Worm (Caenorhabditis elegans): ENCODE results near the gene C25F9.2.
A peak's percentile ranks its signal among the peaks of the same experiment; 100 is the strongest.

Gene C25F9.2

DNA sequence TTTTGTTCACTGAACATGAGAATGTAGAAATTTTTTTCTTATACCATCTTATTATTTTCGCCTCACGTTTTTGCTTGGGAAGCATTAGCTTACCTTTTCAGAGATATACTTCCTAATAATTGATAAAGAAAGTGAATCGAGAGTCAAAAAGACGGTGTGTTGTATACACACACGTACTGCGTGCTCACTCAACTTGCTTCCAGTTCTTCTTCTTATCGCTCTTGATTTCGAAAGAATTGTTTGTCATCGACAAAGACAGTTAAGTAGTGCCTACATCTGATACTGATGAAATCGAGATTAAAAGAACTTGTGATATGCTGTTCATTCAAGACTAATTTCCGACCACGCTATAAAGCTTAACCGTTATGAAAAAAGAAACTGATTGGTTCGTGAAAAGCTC is 10.6 kb upstream of the C25F9.2 start, which contains the start of gene C25F9.5:
Gene C25F9.5 (minus strand): TSS at position 195 of the 400 bp plus-strand sequence.
- TF ChIP-seq mdl-1 (tag; optimal IDR thresholded peaks at IDR 0.05), result no peak
- no peak for TF ChIP-seq eor-1 (tag; optimal IDR thresholded peaks at IDR 0.05)
- peak; percentile 28 for TF ChIP-seq pha-4 (tag; optimal IDR thresholded peaks at IDR 0.05)
- TF ChIP-seq snpc-4 (tag; optimal IDR thresholded peaks at IDR 0.05), result no peak
- no peak for TF ChIP-seq daf-12 (tag; optimal IDR thresholded peaks at IDR 0.05)
- no peak for TF ChIP-seq nhr-25 (tag; optimal IDR thresholded peaks at IDR 0.05)
- no peak for TF ChIP-seq elt-1 (tag; optimal IDR thresholded peaks at IDR 0.05)
- no peak for TF ChIP-seq ceh-28 (tag; optimal IDR thresholded peaks at IDR 0.05)
- TF ChIP-seq mml-1 (tag; optimal IDR thresholded peaks at IDR 0.05), result no peak
- no peak for TF ChIP-seq lin-39 (tag; optimal IDR thresholded peaks at IDR 0.05)
- TF ChIP-seq elt-2 (tag; optimal IDR thresholded peaks at IDR 0.05), result peak; percentile 81
- TF ChIP-seq R02D3.7 (tag; optimal IDR thresholded peaks at IDR 0.05), result no peak
- no peak for TF ChIP-seq ceh-82 (tag; optimal IDR thresholded peaks at IDR 0.05)
- TF ChIP-seq sea-2 (GFP tag; optimal IDR thresholded peaks at IDR 0.05), result no peak
- TF ChIP-seq zag-1 (tag; optimal IDR thresholded peaks at IDR 0.05), result no peak
- no peak for TF ChIP-seq ceh-9 (tag; optimal IDR thresholded peaks at IDR 0.05)
- no peak for TF ChIP-seq nhr-11 (tag; optimal IDR thresholded peaks at IDR 0.05)
- no peak for TF ChIP-seq lin-15B (tag; optimal IDR thresholded peaks at IDR 0.05)
- TF ChIP-seq jun-1 (tag; optimal IDR thresholded peaks at IDR 0.05), result peak; percentile 64
- no peak for TF ChIP-seq ZK546.5 (tag; optimal IDR thresholded peaks at IDR 0.05)
- TF ChIP-seq nhr-43 (tag; optimal IDR thresholded peaks at IDR 0.05; ENCODE audit: poor library complexity, severe bottlenecking), result no peak
- no peak for TF ChIP-seq nhr-23 (tag; optimal IDR thresholded peaks at IDR 0.05)
- TF ChIP-seq pqm-1 (tag; optimal IDR thresholded peaks at IDR 0.05), result peak; percentile 58
- no peak for TF ChIP-seq nhr-77 (tag; optimal IDR thresholded peaks at IDR 0.05)
- no peak for TF ChIP-seq elt-3 (tag; optimal IDR thresholded peaks at IDR 0.05)
- TF ChIP-seq egl-5 (tag; optimal IDR thresholded peaks at IDR 0.05), result no peak
- TF ChIP-seq tbx-2 (tag; optimal IDR thresholded peaks at IDR 0.05), result no peak
- TF ChIP-seq nhr-28 (tag; optimal IDR thresholded peaks at IDR 0.05), result no peak

DNA sequence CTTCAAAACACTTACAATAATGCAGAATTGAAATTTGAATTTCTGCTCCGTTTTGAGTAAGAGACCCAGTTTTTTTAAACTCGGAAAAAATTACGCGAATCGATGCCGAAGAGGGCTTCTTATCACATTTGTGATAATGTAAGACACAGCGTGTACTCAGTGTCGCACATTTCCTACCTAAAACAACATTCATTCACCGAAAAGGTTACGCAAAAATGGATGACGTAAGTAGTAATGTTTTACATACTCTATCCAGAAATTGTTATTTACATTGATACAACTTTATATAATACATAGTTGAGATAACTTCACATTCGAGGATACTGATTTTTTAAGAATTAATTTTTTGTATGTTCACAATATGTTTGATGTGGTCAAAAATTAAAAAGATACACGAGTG is 4.8 kb upstream of the C25F9.2 start, which contains the start of the genes C25F9.4 and C25F9.9:
Gene C25F9.4 (minus strand): TSS at position 101 of the 400 bp plus-strand sequence.
Gene C25F9.9 (plus strand): TSS at position 137 of the 400 bp plus-strand sequence.
- TF ChIP-seq elt-2 (tag; optimal IDR thresholded peaks at IDR 0.05), result peak; percentile 48
- TF ChIP-seq eor-1 (tag; optimal IDR thresholded peaks at IDR 0.05), result no peak

DNA sequence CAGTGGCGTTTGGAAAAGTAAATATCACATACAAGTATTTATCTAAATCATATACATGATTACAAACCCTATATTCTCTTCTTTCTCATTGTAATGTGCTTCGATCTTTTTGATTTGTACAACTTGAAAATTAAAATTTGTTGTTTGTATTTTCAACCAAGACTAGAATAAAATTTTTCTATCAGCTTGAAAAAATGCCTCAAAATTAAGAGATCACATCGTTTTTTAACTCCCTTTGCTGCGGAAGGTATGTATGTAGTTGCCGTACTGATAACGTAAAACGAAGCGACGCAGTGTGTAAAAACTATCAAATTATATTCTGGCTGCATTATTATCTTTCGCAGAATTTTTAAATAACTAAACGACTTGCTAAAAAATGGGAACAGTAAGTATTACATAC is 3.4 kb upstream of the C25F9.2 start, which contains the start of gene C25F9.15:
Gene C25F9.15 (plus strand): TSS at position 301 of the 400 bp plus-strand sequence.
- peak; percentile 42 for TF ChIP-seq elt-2 (tag; optimal IDR thresholded peaks at IDR 0.05)
- TF ChIP-seq ceh-28 (tag; optimal IDR thresholded peaks at IDR 0.05), result no peak

DNA sequence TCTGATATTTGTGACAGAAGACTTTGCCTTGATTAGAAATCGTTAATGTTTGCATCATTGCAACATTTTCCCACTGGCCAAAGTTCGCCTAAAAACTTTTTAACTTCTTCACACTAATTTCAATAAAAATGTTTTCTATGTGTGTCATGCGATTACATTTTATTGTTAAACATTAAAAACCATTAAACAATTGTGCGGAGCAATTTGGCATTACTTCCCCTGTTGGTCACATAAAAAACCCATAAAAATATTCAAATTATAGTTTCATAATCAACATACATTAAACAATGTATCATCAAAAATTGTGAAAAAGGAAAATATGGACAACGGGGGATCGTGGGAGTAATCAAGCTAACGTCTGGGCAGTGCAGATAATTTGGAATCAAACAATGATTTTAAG is 2.0 kb upstream of the C25F9.2 start:
- peak; percentile 65 for TF ChIP-seq elt-2 (tag; optimal IDR thresholded peaks at IDR 0.05)
- peak; percentile 7 for TF ChIP-seq pqm-1 (tag; optimal IDR thresholded peaks at IDR 0.05)

DNA sequence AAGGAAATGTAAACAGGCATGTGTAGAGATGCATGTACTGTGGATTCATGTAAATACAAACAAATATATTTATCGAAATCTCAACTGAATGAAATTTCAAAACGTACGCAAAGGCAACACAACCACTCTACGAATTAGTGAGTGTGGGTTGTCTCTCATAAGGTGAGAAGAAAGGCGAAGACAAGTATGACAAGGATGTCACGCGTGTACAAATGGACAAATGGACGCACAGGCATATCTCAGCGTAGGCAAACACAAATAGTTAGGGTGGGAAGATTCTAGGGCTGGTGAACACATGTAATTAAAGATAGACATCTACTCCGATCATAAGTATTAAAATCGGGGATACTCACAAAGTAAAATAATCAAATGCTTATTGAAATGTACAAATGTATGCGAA is 6.8 kb downstream of the C25F9.2 start:
- TF ChIP-seq ama-1 (optimal IDR thresholded peaks at IDR 0.05) (no peak), jun-1 (tag; optimal IDR thresholded peaks at IDR 0.05) (no peak), nfya-1 (tag; optimal IDR thresholded peaks at IDR 0.05; ENCODE audit: insufficient read depth) (no peak), nhr-23 (tag; optimal IDR thresholded peaks at IDR 0.05) (no peak), zag-1 (tag; optimal IDR thresholded peaks at IDR 0.05) (no peak), pha-4 (tag; optimal IDR thresholded peaks at IDR 0.05) (no peak), nhr-43 (tag; optimal IDR thresholded peaks at IDR 0.05; ENCODE audit: poor library complexity, severe bottlenecking) (peak; percentile 27), elt-1 (tag; optimal IDR thresholded peaks at IDR 0.05) (peak; percentile 86), nhr-11 (tag; optimal IDR thresholded peaks at IDR 0.05) (no peak), tbx-2 (tag; optimal IDR thresholded peaks at IDR 0.05) (no peak), fkh-2 (tag; optimal IDR thresholded peaks at IDR 0.05) (no peak), snpc-4 (tag; optimal IDR thresholded peaks at IDR 0.05) (no peak), nhr-76 (tag; optimal IDR thresholded peaks at IDR 0.05) (no peak), nhr-28 (tag; optimal IDR thresholded peaks at IDR 0.05) (no peak), egl-27 (tag; optimal IDR thresholded peaks at IDR 0.05) (no peak), nhr-77 (tag; optimal IDR thresholded peaks at IDR 0.05) (no peak), unc-62 (GFP tag; optimal IDR thresholded peaks at IDR 0.05) (no peak), lin-15B (tag; optimal IDR thresholded peaks at IDR 0.05) (no peak), egl-5 (tag; optimal IDR thresholded peaks at IDR 0.05) (no peak), nhr-25 (tag; optimal IDR thresholded peaks at IDR 0.05) (peak; percentile 29), unc-39 (tag; optimal IDR thresholded peaks at IDR 0.05) (no peak), lsy-12 (tag; optimal IDR thresholded peaks at IDR 0.05) (no peak)

Measured in whole organism, L3 larva.